Fruit fly (Drosophila melanogaster): ENCODE measurements around the gene CG17154.

DNA sequence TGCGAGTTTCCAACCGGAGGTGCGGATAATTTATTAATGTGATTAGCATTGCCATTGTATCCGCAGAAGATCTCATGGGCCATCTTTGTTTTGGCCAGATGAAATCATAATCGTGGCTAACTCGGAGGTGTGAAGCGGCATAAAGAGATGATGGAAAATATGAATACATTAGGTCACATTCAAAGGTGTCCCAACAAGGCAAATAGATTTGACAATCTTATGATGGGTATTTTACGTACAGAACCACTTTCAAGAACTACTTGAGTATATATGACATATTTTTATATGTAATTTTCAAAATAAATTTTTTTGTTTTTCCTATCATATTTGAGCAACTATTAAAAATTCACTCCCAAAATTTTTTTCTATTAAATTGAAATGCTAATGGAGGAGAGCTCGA lies at the start of gene CG17154:
- no peak for TF ChIP-seq Dll (optimal IDR thresholded peaks at IDR 0.05)
- no peak for TF ChIP-seq psq (optimal IDR thresholded peaks at IDR 0.05)
- TF ChIP-seq EcR (GFP tag; optimal IDR thresholded peaks at IDR 0.05): no peak
- no peak for TF ChIP-seq pan (optimal IDR thresholded peaks at IDR 0.05)
- no peak for TF ChIP-seq CG8478 (optimal IDR thresholded peaks at IDR 0.05)
